Worm (Caenorhabditis elegans): ENCODE results near the gene pdhk-2.

The pdhk-2 gene

DNA sequence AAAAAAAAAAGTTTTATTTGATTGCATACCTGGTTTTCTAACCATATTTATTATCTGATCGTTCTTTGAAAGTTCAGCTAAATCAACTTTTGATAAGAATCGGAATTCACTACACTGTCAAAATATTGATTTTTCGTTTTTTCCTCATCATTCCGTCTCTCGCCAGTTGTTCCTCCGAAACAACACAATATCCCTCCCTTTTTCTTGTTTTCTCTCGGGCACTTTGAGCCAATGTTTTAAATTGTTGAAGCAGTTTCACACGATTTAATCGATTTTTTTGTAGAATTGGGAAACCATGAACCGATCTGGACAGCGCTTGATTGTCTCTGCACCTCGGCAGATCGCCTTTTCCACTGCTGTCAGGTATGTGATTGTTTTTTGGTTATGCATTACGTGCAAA is 28.0 kb upstream of the pdhk-2 start, which contains the start of gene K02D10.1:
Gene K02D10.1, plus strand, starts transcription at position 284 of the 400 bp plus-strand sequence.
- no peak for TF ChIP-seq sea-1 (GFP tag; conservative IDR thresholded peaks at IDR 0.05)
- no peak for TF ChIP-seq hnd-1 (tag; optimal IDR thresholded peaks at IDR 0.05)
- no peak for TF ChIP-seq ama-1 (optimal IDR thresholded peaks at IDR 0.05)
- no peak for TF ChIP-seq tra-4 (tag; optimal IDR thresholded peaks at IDR 0.05)
- no peak for TF ChIP-seq scrt-1 (GFP tag; IDR thresholded peaks at IDR 0.05)
- TF ChIP-seq pes-1 (GFP tag; IDR thresholded peaks at IDR 0.05) = no peak
- TF ChIP-seq ceh-13 (GFP tag; optimal IDR thresholded peaks at IDR 0.05) = no peak
- TF ChIP-seq ceh-36 (tag; optimal IDR thresholded peaks at IDR 0.05) = no peak
- TF ChIP-seq tbx-37 (GFP tag; conservative IDR thresholded peaks at IDR 0.05) = no peak
- TF ChIP-seq aly-1 (tag; optimal IDR thresholded peaks at IDR 0.05) = no peak
- no peak for TF ChIP-seq hmg-4 (GFP tag; optimal IDR thresholded peaks at IDR 0.05)

- TF ChIP-seq ets-7 (tag; optimal IDR thresholded peaks at IDR 0.05) (peak; percentile 65), scrt-1 (GFP tag; IDR thresholded peaks at IDR 0.05) (peak; percentile 79), sea-1 (GFP tag; conservative IDR thresholded peaks at IDR 0.05) (peak; percentile 75), hnd-1 (tag; optimal IDR thresholded peaks at IDR 0.05) (peak; percentile 52), pes-1 (GFP tag; IDR thresholded peaks at IDR 0.05) (peak; percentile 86), aly-1 (tag; optimal IDR thresholded peaks at IDR 0.05) (peak; percentile 25), tbx-37 (GFP tag; conservative IDR thresholded peaks at IDR 0.05) (0 out of 2 replicates have a peak, but pooled peaks have one; percentile 57), ceh-13 (GFP tag; optimal IDR thresholded peaks at IDR 0.05) (peak; percentile 61), hmg-4 (GFP tag; optimal IDR thresholded peaks at IDR 0.05) (peak; percentile 84), ama-1 (optimal IDR thresholded peaks at IDR 0.05) (no peak), tra-4 (tag; optimal IDR thresholded peaks at IDR 0.05) (peak; percentile 45), flt-1 (GFP tag; IDR thresholded peaks at IDR 0.05) (peak; percentile 79), ceh-36 (tag; optimal IDR thresholded peaks at IDR 0.05) (peak; percentile 50), hmbx-1 (tag; optimal IDR thresholded peaks at IDR 0.05) (peak; percentile 54), F13C5.2 (tag; optimal IDR thresholded peaks at IDR 0.05) (peak; percentile 92), tbx-11 (GFP tag; IDR thresholded peaks at IDR 0.05) (peak; percentile 67; the same call in 1 of the 2 replicates), B0310.2 (tag; optimal IDR thresholded peaks at IDR 0.05) (peak; percentile 32)
These were observed 26.7 kb upstream of the pdhk-2 start, which contains the start of gene mtss-1 for ce11 chrIII:8767889-8768361. mtss-1 (plus strand) TSS chrIII:8768311.

- no peak for TF ChIP-seq flt-1 (GFP tag; IDR thresholded peaks at IDR 0.05)
- no peak for TF ChIP-seq scrt-1 (GFP tag; IDR thresholded peaks at IDR 0.05)
- no peak for TF ChIP-seq aly-1 (tag; optimal IDR thresholded peaks at IDR 0.05)
- TF ChIP-seq ceh-13 (GFP tag; optimal IDR thresholded peaks at IDR 0.05) = no peak
- TF ChIP-seq tbx-11 (GFP tag; IDR thresholded peaks at IDR 0.05) = no peak
- TF ChIP-seq tra-4 (tag; optimal IDR thresholded peaks at IDR 0.05) = no peak
- no peak for TF ChIP-seq ama-1 (optimal IDR thresholded peaks at IDR 0.05)
- TF ChIP-seq F13C5.2 (tag; optimal IDR thresholded peaks at IDR 0.05) = no peak
- TF ChIP-seq ceh-36 (tag; optimal IDR thresholded peaks at IDR 0.05) = no peak
- TF ChIP-seq hmbx-1 (tag; optimal IDR thresholded peaks at IDR 0.05) = no peak
- TF ChIP-seq hnd-1 (tag; optimal IDR thresholded peaks at IDR 0.05) = no peak
- no peak for TF ChIP-seq pes-1 (GFP tag; IDR thresholded peaks at IDR 0.05)
- no peak for TF ChIP-seq hmg-4 (GFP tag; optimal IDR thresholded peaks at IDR 0.05)
- TF ChIP-seq ets-7 (tag; optimal IDR thresholded peaks at IDR 0.05) = no peak
- TF ChIP-seq tbx-37 (GFP tag; conservative IDR thresholded peaks at IDR 0.05) = no peak
- TF ChIP-seq sea-1 (GFP tag; conservative IDR thresholded peaks at IDR 0.05) = no peak
- TF ChIP-seq B0310.2 (tag; optimal IDR thresholded peaks at IDR 0.05) = no peak
These were observed 26.1 kb upstream of the pdhk-2 start, which contains the start of gene mig-22 for ce11 chrIII:8767292-8767829. mig-22 (minus strand) TSS chrIII:8767342.

- TF ChIP-seq hnd-1 (tag; optimal IDR thresholded peaks at IDR 0.05) = no peak
- no peak for TF ChIP-seq ama-1 (optimal IDR thresholded peaks at IDR 0.05)
- no peak for TF ChIP-seq tbx-11 (GFP tag; IDR thresholded peaks at IDR 0.05)
- TF ChIP-seq scrt-1 (GFP tag; IDR thresholded peaks at IDR 0.05) = no peak
- no peak for TF ChIP-seq tra-4 (tag; optimal IDR thresholded peaks at IDR 0.05)
- TF ChIP-seq flt-1 (GFP tag; IDR thresholded peaks at IDR 0.05) = no peak
- TF ChIP-seq hmg-4 (GFP tag; optimal IDR thresholded peaks at IDR 0.05) = no peak
- no peak for TF ChIP-seq F13C5.2 (tag; optimal IDR thresholded peaks at IDR 0.05)
- TF ChIP-seq B0310.2 (tag; optimal IDR thresholded peaks at IDR 0.05) = no peak
- TF ChIP-seq aly-1 (tag; optimal IDR thresholded peaks at IDR 0.05) = no peak
- TF ChIP-seq ceh-36 (tag; optimal IDR thresholded peaks at IDR 0.05) = no peak
- TF ChIP-seq tbx-37 (GFP tag; conservative IDR thresholded peaks at IDR 0.05) = no peak
- TF ChIP-seq hmbx-1 (tag; optimal IDR thresholded peaks at IDR 0.05) = no peak
- TF ChIP-seq ceh-13 (GFP tag; optimal IDR thresholded peaks at IDR 0.05) = no peak
- TF ChIP-seq ets-7 (tag; optimal IDR thresholded peaks at IDR 0.05) = no peak
- TF ChIP-seq pes-1 (GFP tag; IDR thresholded peaks at IDR 0.05) = no peak
- TF ChIP-seq sea-1 (GFP tag; conservative IDR thresholded peaks at IDR 0.05) = no peak
These were observed 25.3 kb upstream of the pdhk-2 start for ce11 chrIII:8766467-8766866.

- TF ChIP-seq sea-1 (GFP tag; conservative IDR thresholded peaks at IDR 0.05) (no peak), aly-1 (tag; optimal IDR thresholded peaks at IDR 0.05) (no peak), tbx-37 (GFP tag; conservative IDR thresholded peaks at IDR 0.05) (no peak), ama-1 (optimal IDR thresholded peaks at IDR 0.05) (no peak), hmbx-1 (tag; optimal IDR thresholded peaks at IDR 0.05) (no peak), ceh-13 (GFP tag; optimal IDR thresholded peaks at IDR 0.05) (no peak), tra-4 (tag; optimal IDR thresholded peaks at IDR 0.05) (no peak), B0310.2 (tag; optimal IDR thresholded peaks at IDR 0.05) (no peak), scrt-1 (GFP tag; IDR thresholded peaks at IDR 0.05) (no peak), hmg-4 (GFP tag; optimal IDR thresholded peaks at IDR 0.05) (no peak), F13C5.2 (tag; optimal IDR thresholded peaks at IDR 0.05) (no peak), ceh-36 (tag; optimal IDR thresholded peaks at IDR 0.05) (no peak), flt-1 (GFP tag; IDR thresholded peaks at IDR 0.05) (no peak), tbx-11 (GFP tag; IDR thresholded peaks at IDR 0.05) (no peak), pes-1 (GFP tag; IDR thresholded peaks at IDR 0.05) (no peak), hnd-1 (tag; optimal IDR thresholded peaks at IDR 0.05) (no peak), ets-7 (tag; optimal IDR thresholded peaks at IDR 0.05) (no peak)
These were observed 23.8 kb upstream of the pdhk-2 start for ce11 chrIII:8765030-8765429.

ce11 chrIII:8763111-8763510 is 21.9 kb upstream of the pdhk-2 start:
- TF ChIP-seq flt-1 (GFP tag; IDR thresholded peaks at IDR 0.05) (no peak), hmg-4 (GFP tag; optimal IDR thresholded peaks at IDR 0.05) (no peak), ets-7 (tag; optimal IDR thresholded peaks at IDR 0.05) (no peak), ceh-13 (GFP tag; optimal IDR thresholded peaks at IDR 0.05) (no peak), hmbx-1 (tag; optimal IDR thresholded peaks at IDR 0.05) (no peak), ama-1 (optimal IDR thresholded peaks at IDR 0.05) (no peak), sea-1 (GFP tag; conservative IDR thresholded peaks at IDR 0.05) (no peak)

Data from whole organism, early embryonic.